Worm (Caenorhabditis elegans): ENCODE data around the gene klp-18.

- TF ChIP-seq him-1 (tag; optimal IDR thresholded peaks at IDR 0.05) (no peak), W03F9.2 (tag; optimal IDR thresholded peaks at IDR 0.05) (no peak)
These were observed 28.3 kb upstream of the klp-18 start, which contains the start of gene trxr-1 for ce11 chrIV:7011728-7012127.
